Worm (Caenorhabditis elegans) whole organism, L4/young adult: ENCODE measurements around the gene rpl-29.

Source experiments
- W03F9.2 ChIP-seq: fragments of 150-350 bp; optimal IDR thresholded peaks from 2 replicates; lab custom pipeline; 2014; ENCODE audit warnings: missing biosample characterization, missing genetic modification characterization
- dao-5 ChIP-seq: sonication (generic microtip); optimal IDR thresholded peaks from 2 replicates; lab custom pipeline; 2016; ENCODE audit warnings: missing genotype, missing genetic modification characterization, moderate library complexity, missing compliant biosample characterization
- him-1 ChIP-seq: sonication (generic microtip); optimal IDR thresholded peaks from 2 replicates; lab custom pipeline; 2016; ENCODE audit warnings: missing genotype, missing genetic modification reagents, missing genetic modification characterization, missing compliant biosample characterization

rpl-29 gene

DNA sequence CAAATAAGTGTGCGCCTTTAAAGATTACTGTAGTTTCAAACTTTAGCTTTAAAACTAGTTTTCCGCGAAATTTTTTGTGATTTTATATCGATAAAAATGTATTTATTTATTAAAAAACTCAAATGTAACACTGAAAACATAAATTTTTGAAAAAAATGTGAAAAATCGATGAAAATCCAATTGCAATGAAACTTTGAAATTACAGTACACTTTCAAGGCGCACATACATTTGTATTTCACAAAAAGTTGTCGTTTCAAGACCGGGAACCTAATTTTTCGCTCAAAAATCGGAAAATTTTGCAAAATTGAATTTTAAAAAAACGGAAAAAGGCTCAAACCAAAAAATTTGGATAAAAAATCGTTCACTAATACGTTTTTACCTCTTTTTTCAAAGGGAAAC, 1.7 kb upstream of the rpl-29 start:
- no peak for TF ChIP-seq dao-5
- TF ChIP-seq him-1, result no peak
- no peak for TF ChIP-seq W03F9.2 (tag; lab: Kevin White, UChicago)

DNA sequence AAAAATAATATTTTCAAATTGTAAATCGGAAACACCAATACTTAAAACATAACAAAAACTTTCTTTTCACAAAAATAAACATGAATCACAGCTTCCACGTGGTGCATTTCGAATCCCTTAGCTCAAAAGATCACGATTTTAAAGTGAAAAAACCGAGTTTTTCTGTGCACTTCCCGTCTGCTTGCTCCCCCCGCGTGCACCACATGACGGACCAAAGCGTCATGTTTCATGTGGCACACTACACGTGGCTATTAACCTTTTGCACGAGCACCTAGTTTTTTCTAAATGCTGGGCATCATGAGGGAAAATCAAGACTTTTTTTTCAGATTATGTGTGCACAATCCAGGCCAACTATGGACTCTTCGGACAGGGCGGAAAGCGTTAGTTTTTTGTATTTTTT, 1.2 kb upstream of the rpl-29 start:
- TF ChIP-seq dao-5 (no peak), him-1 (no peak), W03F9.2 (tag; lab: Kevin White, UChicago) (no peak)

DNA sequence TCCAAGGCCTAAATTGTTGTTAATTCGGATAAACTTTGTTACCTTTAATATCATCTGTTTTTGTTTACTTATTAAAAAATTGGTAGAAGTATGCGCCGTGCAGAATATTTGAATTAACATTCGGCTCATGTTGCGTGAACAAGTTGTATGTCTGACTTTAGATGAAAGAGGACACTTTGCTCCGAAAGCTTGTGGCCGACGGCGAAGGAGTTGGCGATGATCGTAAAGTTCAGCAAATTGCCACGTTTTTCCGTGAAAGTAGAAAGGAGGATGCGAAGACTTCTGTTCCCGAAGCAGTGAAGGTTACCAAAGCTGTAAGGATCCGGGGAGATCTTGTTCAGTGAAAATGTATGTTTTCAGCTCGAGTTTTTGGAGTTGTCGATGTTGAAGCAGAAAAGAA, 548 bp downstream of the rpl-29 start, which contains the start of gene thoc-7:
Gene thoc-7 (plus strand): TSS at position 162 of the 400 bp plus-strand sequence.
- TF ChIP-seq W03F9.2 (tag; lab: Kevin White, UChicago), result no peak
- no peak for TF ChIP-seq him-1
- no peak for TF ChIP-seq dao-5

DNA sequence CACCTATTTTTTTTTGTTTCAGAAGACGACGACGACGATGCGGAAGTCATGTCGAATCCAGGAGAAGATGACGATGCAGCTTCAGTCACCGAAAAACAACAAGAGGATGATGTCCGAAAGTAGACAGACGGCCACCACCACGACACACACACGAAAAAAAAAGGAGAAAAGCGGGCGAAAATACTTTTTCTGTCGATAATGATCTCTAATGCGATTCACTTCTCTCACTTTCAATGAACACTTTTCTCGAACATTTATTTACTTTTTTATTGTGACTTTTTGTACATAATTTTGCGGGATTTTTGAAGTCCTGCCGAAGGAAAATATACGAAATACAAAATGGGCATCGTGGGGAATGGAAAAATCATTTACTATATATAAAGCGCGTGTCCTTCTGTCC, 1.9 kb downstream of the rpl-29 start:
- TF ChIP-seq dao-5 (no peak), W03F9.2 (tag; lab: Kevin White, UChicago) (no peak), him-1 (no peak)

DNA sequence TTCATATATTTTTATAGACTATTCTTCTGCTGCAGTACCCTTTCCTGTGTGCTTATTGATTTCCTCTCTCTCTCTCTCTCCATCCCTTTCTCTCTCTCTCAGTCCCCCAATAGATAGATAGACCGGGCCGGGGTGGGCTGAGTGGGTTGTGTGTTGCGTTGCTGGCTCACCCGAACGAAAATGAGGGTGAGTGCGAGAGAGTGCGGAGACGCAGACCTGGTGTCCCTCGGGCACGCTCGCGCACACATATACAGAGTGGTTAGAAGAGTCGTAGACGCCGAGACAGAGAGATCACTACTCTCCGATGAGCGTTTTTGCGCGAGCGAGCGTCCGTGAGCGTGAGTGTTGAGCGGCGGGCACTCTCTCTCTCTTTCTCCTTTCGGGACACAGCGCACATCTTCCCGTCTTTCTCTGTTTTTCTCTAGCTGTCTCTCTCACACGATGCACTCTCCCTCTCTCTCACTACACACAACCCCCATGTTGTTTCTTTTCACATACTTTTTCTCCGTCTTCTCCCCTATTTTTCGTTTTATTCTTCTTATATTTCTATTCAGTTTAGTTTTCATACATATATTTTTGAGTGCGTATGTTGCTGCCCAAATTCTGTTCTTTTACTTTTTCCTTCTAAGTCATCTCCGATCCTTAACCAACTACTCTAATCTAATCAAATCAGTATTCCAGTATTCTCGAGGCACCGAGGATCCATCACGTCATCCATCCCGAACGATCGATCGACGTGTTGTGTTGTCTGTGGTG, 5.6 kb downstream of the rpl-29 start, which contains the start of gene lin-66:
Gene lin-66 (plus strand): TSS at position 672 of the 756 bp plus-strand sequence.
- TF ChIP-seq W03F9.2 (tag; lab: Kevin White, UChicago) (peak; percentile 59), him-1 (peak; percentile 94), dao-5 (peak; percentile 76)

DNA sequence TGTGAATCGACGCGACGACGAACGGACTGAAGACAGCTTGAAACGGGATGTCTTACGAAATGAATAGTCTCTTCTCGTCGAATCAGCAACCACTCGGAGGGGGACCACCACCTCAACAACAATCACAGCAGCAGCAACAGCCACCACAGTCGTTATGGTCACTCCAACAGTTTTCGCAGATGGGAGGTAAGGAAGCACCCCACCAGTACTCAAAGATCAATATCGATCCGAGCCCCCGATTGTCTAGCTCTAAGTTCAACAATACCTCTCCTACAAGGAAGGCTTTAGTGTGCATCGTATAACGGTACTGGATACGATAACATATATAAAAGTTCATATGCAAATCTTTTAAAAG, 6.1 kb downstream of the rpl-29 start:
- TF ChIP-seq him-1 (no peak), dao-5 (no peak)

DNA sequence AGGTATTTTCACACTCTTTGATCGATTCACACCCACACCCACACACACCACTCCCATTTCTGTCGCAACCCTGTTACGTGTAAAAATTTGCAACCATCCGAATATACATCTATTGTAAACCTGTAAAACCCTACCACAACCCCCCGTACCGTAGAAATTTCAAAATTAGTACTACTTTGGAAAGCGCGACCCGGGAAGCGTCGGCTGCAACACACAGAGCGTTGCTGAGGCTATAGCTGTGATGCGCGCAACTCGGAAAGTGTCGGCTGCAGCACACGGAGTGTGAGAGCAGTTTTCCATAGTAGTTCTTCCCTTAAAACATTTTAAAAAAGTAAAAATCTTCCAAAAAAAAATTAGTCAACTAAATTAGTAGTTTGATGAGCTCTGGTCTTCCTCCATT, 11.1 kb downstream of the rpl-29 start:
- TF ChIP-seq dao-5, result no peak
- no peak for TF ChIP-seq him-1
- TF ChIP-seq W03F9.2 (tag; lab: Kevin White, UChicago), result no peak

DNA sequence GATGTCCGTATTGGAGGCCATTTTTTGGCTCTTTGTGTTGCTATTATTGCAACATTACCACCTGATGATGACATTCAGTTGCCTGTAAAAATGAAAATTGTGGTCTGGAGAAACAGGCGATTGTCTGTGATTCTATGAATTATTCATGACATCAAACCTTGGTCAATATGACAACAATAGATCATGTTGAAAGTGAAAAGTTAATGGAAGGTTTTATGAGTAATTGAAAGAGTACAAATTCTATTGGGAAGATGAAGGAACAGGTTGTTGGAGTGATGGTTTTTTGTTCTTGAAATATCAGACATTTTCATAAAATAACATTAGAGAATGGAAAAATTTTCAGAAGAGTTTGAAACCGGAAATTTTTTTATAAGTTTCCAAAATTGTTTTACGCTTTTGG, 20.7 kb downstream of the rpl-29 start, which contains the start of gene Y37A1A.3:
Gene Y37A1A.3 (minus strand): TSS at position 101 of the 400 bp plus-strand sequence.
- TF ChIP-seq dao-5, result no peak
- no peak for TF ChIP-seq W03F9.2 (tag; lab: Kevin White, UChicago)
- no peak for TF ChIP-seq him-1

DNA sequence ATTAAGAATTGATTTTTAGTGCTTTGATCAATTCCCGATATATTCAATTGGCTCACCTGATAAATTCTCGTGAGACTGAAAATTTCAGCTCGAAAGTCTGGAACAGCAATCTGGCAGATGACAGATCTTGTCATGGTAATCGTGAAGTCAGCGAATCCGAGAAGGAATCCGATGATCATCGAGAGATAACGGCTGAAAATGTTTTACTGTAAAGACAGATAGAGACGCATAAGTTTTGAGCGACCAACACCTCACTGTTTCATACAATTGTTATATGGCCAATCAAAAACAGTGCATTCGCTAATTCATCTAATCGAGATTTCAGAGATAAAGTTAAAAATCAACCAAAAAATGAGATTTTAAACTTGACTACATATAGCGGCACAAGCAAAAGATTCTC, 24.3 kb downstream of the rpl-29 start:
- TF ChIP-seq dao-5, result no peak
- TF ChIP-seq W03F9.2 (tag; lab: Kevin White, UChicago), result no peak
- no peak for TF ChIP-seq him-1

DNA sequence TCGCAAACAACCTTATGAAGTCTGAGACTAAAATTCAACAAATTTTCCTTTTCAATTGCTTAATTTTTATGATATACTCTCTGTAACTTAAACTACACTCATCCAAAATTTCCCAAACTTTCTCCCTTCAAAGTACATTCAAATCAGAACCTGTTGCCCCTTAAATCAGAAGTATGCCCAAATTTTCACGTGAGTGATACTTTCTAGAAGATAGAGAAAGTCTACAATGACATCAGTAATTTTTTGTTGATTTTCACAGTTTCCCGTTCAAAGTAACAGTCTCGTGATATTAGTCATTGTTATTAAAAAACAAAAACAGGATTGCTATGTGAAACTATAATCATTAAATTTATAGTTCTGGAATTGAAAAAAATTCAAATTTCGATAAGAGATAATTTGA, 28.9 kb downstream of the rpl-29 start:
- TF ChIP-seq dao-5, result no peak
- TF ChIP-seq him-1, result no peak
- TF ChIP-seq W03F9.2 (tag; lab: Kevin White, UChicago), result no peak

DNA sequence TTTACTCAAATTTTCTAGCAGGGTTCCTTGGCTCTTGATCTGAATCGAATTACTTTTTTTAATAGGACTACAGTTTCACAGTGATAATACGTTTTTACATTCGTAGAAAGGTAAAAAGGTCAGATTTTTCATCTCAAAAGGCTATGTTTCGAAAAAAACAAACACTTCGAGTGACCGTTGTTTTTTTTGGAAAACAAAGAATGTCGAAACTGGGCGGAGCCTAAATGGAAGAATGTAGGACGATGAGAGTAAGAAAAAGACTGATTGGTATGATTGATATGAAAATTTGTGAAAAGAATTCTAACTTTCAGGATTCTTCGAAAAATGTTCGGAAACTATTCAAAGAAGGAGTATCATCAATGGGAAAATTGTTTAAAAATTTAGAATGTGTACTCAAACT, 30.9 kb downstream of the rpl-29 start, which contains the start of gene Y37A1A.2:
Gene Y37A1A.2 (minus strand): TSS at position 101 of the 400 bp plus-strand sequence.
- no peak for TF ChIP-seq him-1
- TF ChIP-seq W03F9.2 (tag; lab: Kevin White, UChicago), result no peak
- no peak for TF ChIP-seq dao-5

DNA sequence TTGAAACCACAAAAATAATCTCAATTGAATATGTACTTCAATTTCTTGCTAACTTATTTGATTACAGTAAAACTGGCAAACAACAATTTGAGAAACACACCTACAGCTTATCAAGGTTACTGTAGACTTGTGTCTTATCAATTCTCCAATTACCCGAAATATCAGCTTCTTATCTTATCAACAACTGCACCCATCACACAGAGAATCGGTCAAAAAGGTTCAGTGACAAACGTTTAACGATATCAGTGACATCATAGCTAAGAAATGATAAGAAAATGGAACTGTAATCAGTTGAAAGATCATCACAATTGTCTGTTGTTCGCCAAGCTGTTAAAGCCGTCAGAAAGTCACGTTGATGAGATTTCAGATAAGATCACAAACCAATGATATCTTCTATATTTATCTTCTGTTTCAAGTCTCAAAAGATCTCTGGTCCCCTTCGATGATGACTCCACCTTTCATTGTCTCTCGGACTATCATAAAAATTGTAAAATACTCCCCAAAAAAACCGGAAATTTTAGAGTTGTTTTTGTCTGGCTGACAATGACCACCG, 37.3 kb downstream of the rpl-29 start:
- TF ChIP-seq him-1, result no peak
- no peak for TF ChIP-seq W03F9.2 (tag; lab: Kevin White, UChicago)
- TF ChIP-seq dao-5, result no peak

DNA sequence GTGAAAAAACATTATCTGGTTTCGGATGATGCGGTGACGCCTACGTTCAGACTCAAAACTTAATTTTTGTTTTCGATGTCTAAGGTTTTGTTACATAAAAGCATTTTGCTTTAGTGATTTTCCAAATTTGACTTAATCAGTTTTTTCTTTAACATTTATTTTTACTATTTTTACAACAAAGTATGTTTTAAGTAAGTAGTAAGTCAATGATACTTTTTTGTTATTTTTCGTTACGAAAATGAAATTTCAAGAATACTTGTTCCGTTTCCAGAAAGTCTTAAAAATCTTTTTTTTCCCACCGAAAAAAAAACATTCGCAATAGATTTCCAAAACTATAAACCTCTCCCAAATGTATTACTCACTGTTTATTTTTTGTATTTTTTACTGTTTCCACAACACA, 45.6 kb downstream of the rpl-29 start:
- TF ChIP-seq dao-5 (no peak), him-1 (no peak), W03F9.2 (tag; lab: Kevin White, UChicago) (no peak)
